Worm (Caenorhabditis elegans) whole organism, L4 larva: ENCODE measurements around the gene eri-12.

Experiments
- F10B5.3 ChIP-seq: sonication (generic microtip); optimal IDR thresholded peaks from 2 replicates; lab custom pipeline; 2016; ENCODE audit warnings: mild to moderate bottlenecking, missing genetic modification characterization, missing compliant biosample characterization
- F49E8.2 ChIP-seq: sonication (generic microtip); optimal IDR thresholded peaks from 2 replicates; lab custom pipeline; 2016; ENCODE audit warnings: missing compliant biosample characterization, mild to moderate bottlenecking, missing genetic modification characterization, borderline replicate concordance
- Y75B8A.6 ChIP-seq: fragments of 200-800 bp; sonication (Bioruptor generic); IDR thresholded peaks from 2 replicates; pipeline ENCODE4 v1.3.6; 2022; ENCODE audit warnings: missing genetic modification reagents, missing genetic modification characterization, missing compliant biosample characterization
- ZK337.2 ChIP-seq: fragments of 200-800 bp; sonication (Bioruptor generic); IDR thresholded peaks from 2 replicates; pipeline ENCODE4 v1.3.6; 2022; ENCODE audit warnings: missing genetic modification reagents, missing genetic modification characterization, missing compliant biosample characterization
- aha-1 ChIP-seq: fragments of 150-350 bp; peaks from one replicate; lab custom pipeline; 2014; ENCODE audit warnings: missing biosample characterization, missing genetic modification characterization
- ceh-62 ChIP-seq: sonication (generic microtip); optimal IDR thresholded peaks from 2 replicates; lab custom pipeline; 2017; ENCODE audit warnings: missing biosample characterization, missing genetic modification characterization
- ces-1 ChIP-seq: fragments of 150-350 bp; sonication (generic microtip); optimal IDR thresholded peaks from 4 replicates; lab custom pipeline; 2014; ENCODE audit warnings: missing biosample characterization, missing genetic modification reagents, missing genetic modification characterization
- ctbp-1 ChIP-seq: fragments of 200-800 bp; sonication (Bioruptor generic); IDR thresholded peaks from 2 replicates; pipeline ENCODE4 v1.3.6; 2022; ENCODE audit warnings: missing genetic modification reagents, missing genetic modification characterization, missing compliant biosample characterization
- daf-12 ChIP-seq: fragments of 150-350 bp; optimal IDR thresholded peaks from 2 replicates; lab custom pipeline; 2014; ENCODE audit warnings: missing biosample characterization, missing genetic modification reagents, missing genetic modification characterization
- daf-16 ChIP-seq, 3 experiments: sonication (generic microtip); optimal IDR thresholded peaks; 2 replicates each; lab custom pipeline; 2016 to 2017; ENCODE audit warnings: missing genetic modification characterization in 3 of 3, missing genetic modification reagents in 3 of 3, mild to moderate bottlenecking in 2 of 3, missing compliant biosample characterization in 2 of 3, missing biosample characterization in 1 of 3, moderate library complexity in 1 of 3
- egl-27 ChIP-seq: sonication (generic microtip); optimal IDR thresholded peaks from 3 replicates; lab custom pipeline; 2017; ENCODE audit warnings: missing biosample characterization, missing genetic modification reagents, missing genetic modification characterization
- egl-43 ChIP-seq: fragments of 200-800 bp; sonication (Bioruptor generic); IDR thresholded peaks from 2 replicates; pipeline ENCODE4 v1.3.6; 2022; ENCODE audit warnings: missing genetic modification reagents, missing genetic modification characterization, missing compliant biosample characterization
- hlh-11 ChIP-seq: fragments of 200-800 bp; sonication (Bioruptor generic); optimal IDR thresholded peaks from 2 replicates; lab custom pipeline; 2018; ENCODE audit warnings: mild to moderate bottlenecking, missing genetic modification characterization, missing compliant biosample characterization
- hlh-30 ChIP-seq: sonication (generic microtip); optimal IDR thresholded peaks from 2 replicates; lab custom pipeline; 2017; ENCODE audit warnings: antibody characterized with exemption, mild to moderate bottlenecking, missing genetic modification characterization, missing compliant biosample characterization; ENCODE audit not compliant: insufficient read depth
- lin-15B ChIP-seq: fragments of 150-350 bp; sonication (generic microtip); optimal IDR thresholded peaks from 3 replicates; lab custom pipeline; 2014; ENCODE audit warnings: missing biosample characterization, missing genetic modification characterization
- lin-29 ChIP-seq: fragments of 200-800 bp; sonication (Bioruptor generic); IDR thresholded peaks from 2 replicates; pipeline ENCODE4 v1.3.6; 2022; ENCODE audit warnings: missing genetic modification reagents, missing genetic modification characterization, missing compliant biosample characterization
- lin-38 ChIP-seq: fragments of 200-800 bp; sonication (Bioruptor generic); IDR thresholded peaks from 2 replicates; pipeline ENCODE4 v1.3.6; 2022; ENCODE audit warnings: missing genetic modification reagents, missing genetic modification characterization, missing compliant biosample characterization
- lin-39 ChIP-seq: fragments of 150-350 bp; optimal IDR thresholded peaks from 2 replicates; lab custom pipeline; 2014; ENCODE audit warnings: missing biosample characterization, missing genetic modification reagents, missing genetic modification characterization
- lir-3 ChIP-seq: sonication (generic microtip); optimal IDR thresholded peaks from 2 replicates; lab custom pipeline; 2016; ENCODE audit warnings: mild to moderate bottlenecking, missing genetic modification characterization, missing compliant biosample characterization
- lsy-2 ChIP-seq, 2 experiments: fragments of 150-350 bp in 1 of 2; sonication (generic microtip) in 1 of 2; optimal IDR thresholded peaks; 2 replicates each; lab custom pipeline; 2014 to 2017; ENCODE audit warnings: missing biosample characterization in 2 of 2, missing genetic modification characterization in 2 of 2
- madf-5 ChIP-seq, 2 experiments: fragments of 200-800 bp; sonication (Bioruptor generic); IDR thresholded peaks; 2 replicates each; pipeline ENCODE4 v1.3.6; 2022; ENCODE audit warnings: missing compliant biosample characterization in 2 of 2, missing genetic modification characterization in 2 of 2
- madf-9 ChIP-seq: fragments of 200-800 bp; sonication (Bioruptor generic); conservative IDR thresholded peaks from 2 replicates; pipeline ENCODE4 v1.3.6; 2022; ENCODE audit warnings: missing genetic modification reagents, missing genetic modification characterization, missing compliant biosample characterization
- mdt-29 ChIP-seq: fragments of 200-800 bp; sonication (Bioruptor generic); IDR thresholded peaks from 2 replicates; pipeline ENCODE4 v1.3.6; 2022; ENCODE audit warnings: missing genetic modification reagents, missing genetic modification characterization, missing compliant biosample characterization
- mes-2 ChIP-seq: sonication (generic microtip); optimal IDR thresholded peaks from 2 replicates; lab custom pipeline; 2016; ENCODE audit warnings: missing genotype, mild to moderate bottlenecking, missing genetic modification characterization, missing compliant biosample characterization; ENCODE audit not compliant: poor library complexity, severe bottlenecking
- mxl-2 ChIP-seq: fragments of 200-800 bp; sonication (Bioruptor generic); conservative IDR thresholded peaks from 2 replicates; pipeline ENCODE4 v1.3.6; 2022; ENCODE audit warnings: missing genetic modification reagents, missing genetic modification characterization, missing compliant biosample characterization
- nhr-10 ChIP-seq: fragments of 150-350 bp; optimal IDR thresholded peaks from 2 replicates; lab custom pipeline; 2014; ENCODE audit warnings: missing biosample characterization, missing genetic modification characterization
- nhr-102 ChIP-seq: sonication (generic microtip); optimal IDR thresholded peaks from 2 replicates; lab custom pipeline; 2016; ENCODE audit warnings: mild to moderate bottlenecking, missing genetic modification characterization, moderate library complexity, missing compliant biosample characterization
- nhr-11 ChIP-seq: fragments of 150-350 bp; optimal IDR thresholded peaks from 2 replicates; lab custom pipeline; 2014; ENCODE audit warnings: missing biosample characterization, missing genetic modification characterization
- nhr-237 ChIP-seq: sonication (generic microtip); optimal IDR thresholded peaks from 2 replicates; lab custom pipeline; 2017; ENCODE audit warnings: missing biosample characterization, missing genetic modification characterization
- nhr-28 ChIP-seq: fragments of 150-350 bp; optimal IDR thresholded peaks from 2 replicates; lab custom pipeline; 2014; ENCODE audit warnings: missing biosample characterization, missing genetic modification characterization
- nhr-41 ChIP-seq: fragments of 200-800 bp; sonication (Bioruptor generic); IDR thresholded peaks from 2 replicates; pipeline ENCODE4 v1.3.6; 2022; ENCODE audit warnings: missing genetic modification reagents, missing genetic modification characterization, missing compliant biosample characterization
- nhr-48 ChIP-seq: sonication (generic microtip); optimal IDR thresholded peaks from 2 replicates; lab custom pipeline; 2016; ENCODE audit warnings: mild to moderate bottlenecking, missing genetic modification characterization, missing compliant biosample characterization
- nhr-6 ChIP-seq: fragments of 150-350 bp; optimal IDR thresholded peaks from 2 replicates; lab custom pipeline; 2014; ENCODE audit warnings: missing biosample characterization, missing genetic modification characterization
- nhr-77 ChIP-seq: fragments of 150-350 bp; optimal IDR thresholded peaks from 2 replicates; lab custom pipeline; 2014; ENCODE audit warnings: missing biosample characterization, missing genetic modification characterization
- php-3 ChIP-seq: fragments of 200-800 bp; sonication (Bioruptor generic); IDR thresholded peaks from 2 replicates; pipeline ENCODE4 v1.3.6; 2022; ENCODE audit warnings: missing genetic modification reagents, missing genetic modification characterization, missing compliant biosample characterization
- rbr-2 ChIP-seq: sonication (generic microtip); optimal IDR thresholded peaks from 2 replicates; lab custom pipeline; 2016; ENCODE audit warnings: missing genotype, missing genetic modification characterization, missing compliant biosample characterization
- snpc-4 ChIP-seq: fragments of 150-350 bp; optimal IDR thresholded peaks from 2 replicates; lab custom pipeline; 2014; ENCODE audit warnings: missing biosample characterization, missing genetic modification characterization
- spr-1 ChIP-seq: sonication (generic microtip); optimal IDR thresholded peaks from 2 replicates; lab custom pipeline; 2016; ENCODE audit warnings: mild to moderate bottlenecking, missing genetic modification characterization, missing compliant biosample characterization
- spr-3 ChIP-seq: fragments of 200-800 bp; sonication (Bioruptor generic); optimal IDR thresholded peaks from 2 replicates; lab custom pipeline; 2018; ENCODE audit warnings: mild to moderate bottlenecking, missing genetic modification characterization, missing compliant biosample characterization
- unc-62 ChIP-seq, 3 experiments: fragments of 150-350 bp in 1 of 3; sonication (generic microtip); optimal IDR thresholded peaks in 2 of 3; peaks in 1 of 3; 1 replicate in 1 of 3; 2 replicates in 2 of 3; lab custom pipeline; 2014 to 2017; ENCODE audit warnings: missing biosample characterization in 3 of 3, missing genetic modification characterization in 3 of 3, missing genetic modification reagents in 3 of 3, missing genotype in 1 of 3
- vab-7 ChIP-seq: fragments of 200-800 bp; sonication (Bioruptor generic); IDR thresholded peaks from 2 replicates; pipeline ENCODE4 v1.3.6; 2022; ENCODE audit warnings: missing genetic modification reagents, missing genetic modification characterization, missing compliant biosample characterization
- zfp-2 ChIP-seq: sonication (generic microtip); optimal IDR thresholded peaks from 2 replicates; lab custom pipeline; 2016; ENCODE audit warnings: mild to moderate bottlenecking, missing genetic modification characterization, missing compliant biosample characterization
- ztf-7 ChIP-seq: fragments of 150-350 bp; optimal IDR thresholded peaks from 2 replicates; lab custom pipeline; 2014; ENCODE audit warnings: missing biosample characterization, missing genetic modification characterization

The eri-12 gene

ce11 chrIV:12143231-12143630 is 13.4 kb upstream of the eri-12 start, which contains the start of gene B0001.5:
B0001.5 (minus strand) TSS chrIV:12143331.
- no peak for TF ChIP-seq madf-9
- no peak for TF ChIP-seq egl-27 (tag; lab: Kevin White, UChicago)
- TF ChIP-seq lir-3 (tag; lab: Kevin White, UChicago): no peak
- no peak for TF ChIP-seq spr-1 (tag; lab: Kevin White, UChicago)
- no peak for TF ChIP-seq nhr-102
- no peak for TF ChIP-seq madf-5 (GFP tag; IDR thresholded peaks at IDR 0.05; lab: Robert Waterston, UW)
- TF ChIP-seq lin-29: no peak
- TF ChIP-seq lin-39: no peak
- TF ChIP-seq hlh-11 (tag; lab: Kevin White, UChicago): no peak
- TF ChIP-seq nhr-6 (tag; lab: Kevin White, UChicago): no peak
- no peak for TF ChIP-seq aha-1
- no peak for TF ChIP-seq lin-38
- TF ChIP-seq F49E8.2 (tag; lab: Kevin White, UChicago): no peak
- no peak for TF ChIP-seq zfp-2 (tag; lab: Kevin White, UChicago)
- no peak for TF ChIP-seq daf-16 (GFP tag; optimal IDR thresholded peaks at IDR 0.05; lab: Kevin White, UChicago)
- TF ChIP-seq daf-16 (tag; optimal IDR thresholded peaks at IDR 0.05; lab: Kevin White, UChicago): no peak
- TF ChIP-seq nhr-10 (tag; lab: Kevin White, UChicago): no peak
- no peak for TF ChIP-seq rbr-2
- no peak for TF ChIP-seq mdt-29 (GFP tag; lab: Robert Waterston, UW)
- TF ChIP-seq egl-43 (GFP tag; lab: Robert Waterston, UW): no peak

ce11 chrIV:12145681-12146080 is 11.0 kb upstream of the eri-12 start, which contains the start of gene B0001.3:
B0001.3 (minus strand) TSS chrIV:12145735.
- TF ChIP-seq hlh-30: peak; percentile 24
- TF ChIP-seq lsy-2 (tag; optimal IDR thresholded peaks at IDR 0.05; lab: Kevin White, UChicago): peak in 1 of 2 experiments; percentile 37
- peak; percentile 51 for TF ChIP-seq nhr-28 (tag; lab: Kevin White, UChicago)
- no peak for TF ChIP-seq nhr-11 (tag; lab: Kevin White, UChicago)
- no peak for TF ChIP-seq aha-1
- TF ChIP-seq mes-2 (tag; lab: Kevin White, UChicago): peak; percentile 53
- TF ChIP-seq Y75B8A.6 (GFP tag; lab: Robert Waterston, UW): no peak
- no peak for TF ChIP-seq F10B5.3 (tag; lab: Kevin White, UChicago)

- TF ChIP-seq Y75B8A.6 (GFP tag; lab: Robert Waterston, UW) (no peak), ZK337.2 (no peak), snpc-4 (no peak), vab-7 (GFP tag; lab: Robert Waterston, UW) (no peak), unc-62 (GFP tag; optimal IDR thresholded peaks at IDR 0.05 in 1 of 2; lab: Kevin White, UChicago) (peak in 1 of 2 experiments; percentile 92), unc-62 (tag; optimal IDR thresholded peaks at IDR 0.05; lab: Kevin White, UChicago) (no peak)
Measured at ce11 chrIV:12149609-12150008, 7.0 kb upstream of the eri-12 start.

ce11 chrIV:12150877-12151276 is 5.8 kb upstream of the eri-12 start, which contains the start of gene B0001.2:
B0001.2 (minus strand) TSS chrIV:12150977.
- TF ChIP-seq nhr-77 (tag; lab: Kevin White, UChicago): no peak
- no peak for TF ChIP-seq daf-12 (tag; lab: Kevin White, UChicago)
- TF ChIP-seq php-3 (GFP tag; lab: Robert Waterston, UW): no peak
- TF ChIP-seq nhr-237 (tag; lab: Kevin White, UChicago): no peak
- no peak for TF ChIP-seq ces-1 (GFP tag; lab: Kevin White, UChicago)
- TF ChIP-seq daf-16 (GFP tag; optimal IDR thresholded peaks at IDR 0.05; lab: Kevin White, UChicago): no peak
- TF ChIP-seq daf-16 (tag; optimal IDR thresholded peaks at IDR 0.05; lab: Kevin White, UChicago): no peak
- no peak for TF ChIP-seq nhr-48
- no peak for TF ChIP-seq Y75B8A.6 (GFP tag; lab: Robert Waterston, UW)
- TF ChIP-seq nhr-41 (GFP tag; lab: Robert Waterston, UW): no peak
- no peak for TF ChIP-seq ctbp-1
- no peak for TF ChIP-seq mxl-2
- TF ChIP-seq ztf-7: no peak
- TF ChIP-seq madf-5 (GFP tag; IDR thresholded peaks at IDR 0.05; lab: Robert Waterston, UW): no peak
- no peak for TF ChIP-seq lin-15B (tag; lab: Kevin White, UChicago)
- TF ChIP-seq ceh-62 (tag; lab: Kevin White, UChicago): no peak
- no peak for TF ChIP-seq spr-3
